In the genomic region with DNA sequence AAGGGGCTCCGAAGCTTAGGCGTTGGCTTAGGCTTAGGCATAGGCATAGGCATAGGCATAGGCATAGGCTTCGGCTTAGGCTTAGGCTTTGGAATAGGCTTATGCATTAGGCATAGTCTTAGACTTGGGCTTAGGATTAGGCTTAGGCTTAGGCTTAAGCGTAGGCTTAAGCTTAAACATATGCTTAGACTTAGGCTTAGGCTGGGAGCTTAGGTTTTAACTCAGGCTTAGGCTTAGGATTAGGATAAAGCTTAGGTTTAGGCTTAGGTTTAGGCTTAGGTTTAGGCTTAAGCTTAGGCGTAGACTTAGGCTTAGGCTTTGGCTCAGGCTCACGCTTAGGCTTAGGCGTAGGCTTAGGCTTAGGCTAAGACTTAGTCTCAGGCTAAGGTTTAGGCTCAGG, we compare ENCODE assay signal across 4 worm cellular contexts.
TF ChIP-seq lines count a peak whose summit lies in the region.

No protein-coding gene starts in this region.

TF ChIP-seq in whole organism, early embryonic, 17 proteins besides CTCF, POLR2A, EP300 and RAD21:
- TF ChIP-seq flt-1 (GFP tag; IDR thresholded peaks at IDR 0.05; lab: Robert Waterston, UW) (no peak), ceh-36 (tag; optimal IDR thresholded peaks at IDR 0.05; lab: Kevin White, UChicago) (peak; percentile 87)

TF ChIP-seq in whole organism, late embryonic, 69 proteins besides CTCF, POLR2A, EP300 and RAD21:
- TF ChIP-seq dve-1 (tag; optimal IDR thresholded peaks at IDR 0.05; lab: Kevin White, UChicago) (peak; percentile 92), K02D7.2 (tag; optimal IDR thresholded peaks at IDR 0.05; lab: Kevin White, UChicago) (no peak), nhr-232 (tag; optimal IDR thresholded peaks at IDR 0.05; lab: Kevin White, UChicago) (no peak)

TF ChIP-seq in whole organism, mixed stage, embryonic, 35 proteins besides CTCF, POLR2A, EP300 and RAD21:
- no peak for TF ChIP-seq drap-1 (GFP tag; optimal IDR thresholded peaks at IDR 0.05; lab: Kevin White, UChicago)
- no peak for TF ChIP-seq lin-32 (GFP tag; optimal IDR thresholded peaks at IDR 0.05; lab: Kevin White, UChicago)
- peak; percentile 52 for TF ChIP-seq ham-2 (GFP tag; optimal IDR thresholded peaks at IDR 0.05; lab: Kevin White, UChicago)

TF ChIP-seq in whole organism, young adult, 124 proteins besides CTCF, POLR2A, EP300 and RAD21:
- TF ChIP-seq C17E4.6 (GFP tag; IDR thresholded peaks at IDR 0.05; lab: Robert Waterston, UW) (no peak), Y53G8AR.9 (GFP tag; conservative IDR thresholded peaks at IDR 0.05; lab: Robert Waterston, UW) (0 out of 2 replicates have a peak, but pooled peaks have one; percentile 28)
TF ChIP-seq in whole organism, young adult: peak in this region for 1.
